Worm (Caenorhabditis elegans) whole organism, L4/young adult: Measurements from ENCODE around the gene C32D5.11.

Experiments used
- W03F9.2 ChIP-seq: fragments of 150-350 bp; optimal IDR thresholded peaks from 2 replicates; lab custom pipeline; 2014; ENCODE audit warnings: missing biosample characterization, missing genetic modification characterization
- him-1 ChIP-seq: sonication (generic microtip); optimal IDR thresholded peaks from 2 replicates; lab custom pipeline; 2016; ENCODE audit warnings: missing genotype, missing genetic modification reagents, missing genetic modification characterization, missing compliant biosample characterization

- TF ChIP-seq him-1 (tag; lab: Kevin White, UChicago) = no peak
- TF ChIP-seq W03F9.2 (tag; lab: Kevin White, UChicago) = no peak
Measured at ce11 chrII:6341076-6341475, 14.2 kb downstream of the C32D5.11 start.
